Worm (Caenorhabditis elegans) whole organism, L4 larva: Measurements from ENCODE around the gene lin-26.
A peak's percentile ranks its signal among the peaks of the same experiment; 100 is the strongest.

Source experiments
- F10B5.3 ChIP-seq: sonication (generic microtip); optimal IDR thresholded peaks from 2 replicates; lab custom pipeline; 2016; ENCODE audit warnings: mild to moderate bottlenecking, missing genetic modification characterization, missing compliant biosample characterization
- F26F4.8 ChIP-seq: fragments of 200-800 bp; sonication (Bioruptor generic); conservative IDR thresholded peaks from 2 replicates; pipeline ENCODE4 v1.3.6; 2022; ENCODE audit warnings: missing genetic modification characterization, missing compliant biosample characterization
- R02D3.7 ChIP-seq: fragments of 150-350 bp; sonication (generic microtip); optimal IDR thresholded peaks from 3 replicates; lab custom pipeline; 2014; ENCODE audit warnings: missing biosample characterization, missing genetic modification characterization
- Y105C5A.15 ChIP-seq: fragments of 200-800 bp; sonication (Bioruptor generic); IDR thresholded peaks from 2 replicates; pipeline ENCODE4 v1.3.6; 2022; ENCODE audit warnings: missing genetic modification characterization, missing compliant biosample characterization
- Y75B8A.6 ChIP-seq: fragments of 200-800 bp; sonication (Bioruptor generic); IDR thresholded peaks from 2 replicates; pipeline ENCODE4 v1.3.6; 2022; ENCODE audit warnings: missing genetic modification reagents, missing genetic modification characterization, missing compliant biosample characterization
- ZK337.2 ChIP-seq: fragments of 200-800 bp; sonication (Bioruptor generic); IDR thresholded peaks from 2 replicates; pipeline ENCODE4 v1.3.6; 2022; ENCODE audit warnings: missing genetic modification reagents, missing genetic modification characterization, missing compliant biosample characterization
- aha-1 ChIP-seq: fragments of 150-350 bp; peaks from one replicate; lab custom pipeline; 2014; ENCODE audit warnings: missing biosample characterization, missing genetic modification characterization
- arid-1 ChIP-seq: fragments of 200-800 bp; sonication (Bioruptor generic); conservative IDR thresholded peaks from 2 replicates; pipeline ENCODE4 v1.3.6; 2022; ENCODE audit warnings: missing genetic modification reagents, missing genetic modification characterization, missing compliant biosample characterization
- ceh-62 ChIP-seq: sonication (generic microtip); optimal IDR thresholded peaks from 2 replicates; lab custom pipeline; 2017; ENCODE audit warnings: missing biosample characterization, missing genetic modification characterization
- daf-16 ChIP-seq, 3 experiments: sonication (generic microtip); optimal IDR thresholded peaks; 2 replicates each; lab custom pipeline; 2016 to 2017; ENCODE audit warnings: missing genetic modification characterization in 3 of 3, missing genetic modification reagents in 3 of 3, mild to moderate bottlenecking in 2 of 3, missing compliant biosample characterization in 2 of 3, missing biosample characterization in 1 of 3, moderate library complexity in 1 of 3
- dmd-8 ChIP-seq: fragments of 200-800 bp; sonication (Bioruptor generic); IDR thresholded peaks from 2 replicates; pipeline ENCODE4 v1.3.6; 2022; ENCODE audit warnings: missing genetic modification characterization, missing compliant biosample characterization
- dmd-9 ChIP-seq: fragments of 200-800 bp; sonication (Bioruptor generic); IDR thresholded peaks from 2 replicates; pipeline ENCODE4 v1.3.6; 2022; ENCODE audit warnings: missing genetic modification reagents, missing genetic modification characterization, missing compliant biosample characterization
- dpl-1 ChIP-seq: fragments of 150-350 bp; optimal IDR thresholded peaks from 2 replicates; lab custom pipeline; 2014; ENCODE audit warnings: missing biosample characterization, missing genetic modification reagents, missing genetic modification characterization
- duxl-1 ChIP-seq: sonication (generic microtip); optimal IDR thresholded peaks from 2 replicates; lab custom pipeline; 2016; ENCODE audit warnings: mild to moderate bottlenecking, missing genetic modification characterization, moderate library complexity, missing compliant biosample characterization; ENCODE audit not compliant: poor library complexity
- dve-1 ChIP-seq: sonication (generic microtip); optimal IDR thresholded peaks from 2 replicates; lab custom pipeline; 2017; ENCODE audit warnings: antibody characterized with exemption, mild to moderate bottlenecking, missing genetic modification characterization, missing compliant biosample characterization; ENCODE audit not compliant: insufficient read depth
- egl-27 ChIP-seq: sonication (generic microtip); optimal IDR thresholded peaks from 3 replicates; lab custom pipeline; 2017; ENCODE audit warnings: missing biosample characterization, missing genetic modification reagents, missing genetic modification characterization
- egl-43 ChIP-seq: fragments of 200-800 bp; sonication (Bioruptor generic); IDR thresholded peaks from 2 replicates; pipeline ENCODE4 v1.3.6; 2022; ENCODE audit warnings: missing genetic modification reagents, missing genetic modification characterization, missing compliant biosample characterization
- fkh-10 ChIP-seq: fragments of 150-350 bp; optimal IDR thresholded peaks from 2 replicates; lab custom pipeline; 2014; ENCODE audit warnings: missing biosample characterization, missing genetic modification reagents, missing genetic modification characterization
- fos-1 ChIP-seq: fragments of 150-350 bp; optimal IDR thresholded peaks from 2 replicates; lab custom pipeline; 2014; ENCODE audit warnings: missing biosample characterization, missing genetic modification characterization
- hlh-11 ChIP-seq: fragments of 200-800 bp; sonication (Bioruptor generic); optimal IDR thresholded peaks from 2 replicates; lab custom pipeline; 2018; ENCODE audit warnings: mild to moderate bottlenecking, missing genetic modification characterization, missing compliant biosample characterization
- hlh-30 ChIP-seq: sonication (generic microtip); optimal IDR thresholded peaks from 2 replicates; lab custom pipeline; 2017; ENCODE audit warnings: antibody characterized with exemption, mild to moderate bottlenecking, missing genetic modification characterization, missing compliant biosample characterization; ENCODE audit not compliant: insufficient read depth
- hmg-1.1 ChIP-seq: fragments of 200-800 bp; sonication (Bioruptor generic); IDR thresholded peaks from 2 replicates; pipeline ENCODE4 v1.3.6; 2022; ENCODE audit warnings: missing genetic modification reagents, missing genetic modification characterization, missing compliant biosample characterization
- lim-7 ChIP-seq: fragments of 200-800 bp; sonication (Bioruptor generic); IDR thresholded peaks from 2 replicates; pipeline ENCODE4 v1.3.6; 2022; ENCODE audit warnings: missing genetic modification characterization, missing compliant biosample characterization
- lin-1 ChIP-seq: fragments of 200-800 bp; sonication (Bioruptor generic); IDR thresholded peaks from 2 replicates; pipeline ENCODE4 v1.3.6; 2022; ENCODE audit warnings: missing genetic modification reagents, missing genetic modification characterization, missing compliant biosample characterization
- lin-15B ChIP-seq: fragments of 150-350 bp; sonication (generic microtip); optimal IDR thresholded peaks from 3 replicates; lab custom pipeline; 2014; ENCODE audit warnings: missing biosample characterization, missing genetic modification characterization
- lin-38 ChIP-seq: fragments of 200-800 bp; sonication (Bioruptor generic); IDR thresholded peaks from 2 replicates; pipeline ENCODE4 v1.3.6; 2022; ENCODE audit warnings: missing genetic modification reagents, missing genetic modification characterization, missing compliant biosample characterization
- lin-39 ChIP-seq: fragments of 150-350 bp; optimal IDR thresholded peaks from 2 replicates; lab custom pipeline; 2014; ENCODE audit warnings: missing biosample characterization, missing genetic modification reagents, missing genetic modification characterization
- mep-1 ChIP-seq: fragments of 150-350 bp; sonication (generic microtip); optimal IDR thresholded peaks from 3 replicates; lab custom pipeline; 2014; ENCODE audit warnings: missing biosample characterization, missing genetic modification characterization
- mes-2 ChIP-seq: sonication (generic microtip); optimal IDR thresholded peaks from 2 replicates; lab custom pipeline; 2016; ENCODE audit warnings: missing genotype, mild to moderate bottlenecking, missing genetic modification characterization, missing compliant biosample characterization; ENCODE audit not compliant: poor library complexity, severe bottlenecking
- mxl-3 ChIP-seq: fragments of 200-800 bp; sonication (Bioruptor generic); optimal IDR thresholded peaks from 2 replicates; lab custom pipeline; 2018; ENCODE audit warnings: mild to moderate bottlenecking, missing genetic modification characterization, missing compliant biosample characterization
- nhr-102 ChIP-seq: sonication (generic microtip); optimal IDR thresholded peaks from 2 replicates; lab custom pipeline; 2016; ENCODE audit warnings: mild to moderate bottlenecking, missing genetic modification characterization, moderate library complexity, missing compliant biosample characterization
- nhr-11 ChIP-seq: fragments of 150-350 bp; optimal IDR thresholded peaks from 2 replicates; lab custom pipeline; 2014; ENCODE audit warnings: missing biosample characterization, missing genetic modification characterization
- nhr-111 ChIP-seq: fragments of 200-800 bp; sonication (Bioruptor generic); optimal IDR thresholded peaks from 2 replicates; lab custom pipeline; 2018; ENCODE audit warnings: mild to moderate bottlenecking, missing genetic modification characterization, missing compliant biosample characterization
- nhr-25 ChIP-seq: sonication (generic microtip); optimal IDR thresholded peaks from 2 replicates; lab custom pipeline; 2017; ENCODE audit warnings: missing genetic modification characterization, mild to moderate bottlenecking, missing compliant biosample characterization, antibody characterized with exemption, moderate library complexity, borderline replicate concordance; ENCODE audit not compliant: insufficient read depth
- nhr-41 ChIP-seq: fragments of 200-800 bp; sonication (Bioruptor generic); IDR thresholded peaks from 2 replicates; pipeline ENCODE4 v1.3.6; 2022; ENCODE audit warnings: missing genetic modification reagents, missing genetic modification characterization, missing compliant biosample characterization
- nhr-6 ChIP-seq: fragments of 150-350 bp; optimal IDR thresholded peaks from 2 replicates; lab custom pipeline; 2014; ENCODE audit warnings: missing biosample characterization, missing genetic modification characterization
- saeg-2 ChIP-seq: fragments of 200-800 bp; sonication (Bioruptor generic); IDR thresholded peaks from 2 replicates; pipeline ENCODE4 v1.3.6; 2022; ENCODE audit warnings: missing genetic modification reagents, missing genetic modification characterization, missing compliant biosample characterization
- snpc-1.2 ChIP-seq: fragments of 200-800 bp; sonication (Bioruptor generic); IDR thresholded peaks from 2 replicates; pipeline ENCODE4 v1.3.6; 2022; ENCODE audit warnings: missing genetic modification reagents, missing genetic modification characterization, missing compliant biosample characterization
- unc-62 ChIP-seq, 3 experiments: fragments of 150-350 bp in 1 of 3; sonication (generic microtip); optimal IDR thresholded peaks in 2 of 3; peaks in 1 of 3; 1 replicate in 1 of 3; 2 replicates in 2 of 3; lab custom pipeline; 2014 to 2017; ENCODE audit warnings: missing biosample characterization in 3 of 3, missing genetic modification characterization in 3 of 3, missing genetic modification reagents in 3 of 3, missing genotype in 1 of 3
- vab-7 ChIP-seq: fragments of 200-800 bp; sonication (Bioruptor generic); IDR thresholded peaks from 2 replicates; pipeline ENCODE4 v1.3.6; 2022; ENCODE audit warnings: missing genetic modification reagents, missing genetic modification characterization, missing compliant biosample characterization
- zfp-2 ChIP-seq: sonication (generic microtip); optimal IDR thresholded peaks from 2 replicates; lab custom pipeline; 2016; ENCODE audit warnings: mild to moderate bottlenecking, missing genetic modification characterization, missing compliant biosample characterization
- zfp-3 ChIP-seq: fragments of 200-800 bp; sonication (Bioruptor generic); conservative IDR thresholded peaks from 2 replicates; pipeline ENCODE4 v1.3.6; 2022; ENCODE audit warnings: missing genetic modification reagents, missing genetic modification characterization, missing compliant biosample characterization
- zip-11 ChIP-seq: fragments of 200-800 bp; sonication (Bioruptor generic); IDR thresholded peaks from 2 replicates; pipeline ENCODE4 v1.3.6; 2022; ENCODE audit warnings: missing genetic modification characterization, missing compliant biosample characterization

Gene lin-26

DNA sequence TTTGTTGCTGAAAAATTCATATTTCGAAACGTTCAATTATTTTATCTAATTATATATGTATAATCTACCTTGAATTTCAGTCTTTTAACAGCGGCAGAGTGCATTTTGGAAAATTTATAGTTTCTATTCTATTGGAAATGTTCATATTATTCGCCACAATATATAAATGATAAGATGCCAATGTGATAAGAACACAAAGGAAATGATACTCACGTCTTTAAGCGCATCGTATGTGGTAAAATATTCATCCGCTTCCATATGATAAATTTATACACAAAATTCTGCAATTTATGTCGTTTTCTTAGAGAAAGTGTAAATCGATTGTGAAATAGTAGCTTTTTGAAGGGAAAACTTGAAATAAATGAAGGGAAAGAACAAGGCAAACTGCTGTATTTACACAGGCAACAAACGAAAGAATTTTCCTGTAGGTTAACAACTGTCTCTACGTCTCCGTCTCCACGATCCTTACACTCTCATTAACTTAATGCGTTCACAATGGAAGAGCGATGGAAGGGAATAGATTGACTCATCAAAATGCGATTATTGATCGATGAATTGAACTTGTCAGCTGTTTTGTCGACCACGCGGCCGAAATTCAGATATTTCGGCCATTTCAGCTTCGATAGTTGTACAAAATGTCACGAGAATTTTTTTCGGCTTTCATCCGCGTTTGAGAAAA, 19.9 kb upstream of the lin-26 start, which contains the start of gene alfa-1 (continued):
- TF ChIP-seq ZK337.2 (GFP tag; lab: Robert Waterston, UW) (no peak), daf-16 (GFP tag; optimal IDR thresholded peaks at IDR 0.05; lab: Kevin White, UChicago) (no peak), daf-16 (tag; optimal IDR thresholded peaks at IDR 0.05; lab: Kevin White, UChicago) (peak; percentile 28), saeg-2 (GFP tag; lab: Robert Waterston, UW) (no peak), egl-43 (GFP tag; lab: Robert Waterston, UW) (no peak)

DNA sequence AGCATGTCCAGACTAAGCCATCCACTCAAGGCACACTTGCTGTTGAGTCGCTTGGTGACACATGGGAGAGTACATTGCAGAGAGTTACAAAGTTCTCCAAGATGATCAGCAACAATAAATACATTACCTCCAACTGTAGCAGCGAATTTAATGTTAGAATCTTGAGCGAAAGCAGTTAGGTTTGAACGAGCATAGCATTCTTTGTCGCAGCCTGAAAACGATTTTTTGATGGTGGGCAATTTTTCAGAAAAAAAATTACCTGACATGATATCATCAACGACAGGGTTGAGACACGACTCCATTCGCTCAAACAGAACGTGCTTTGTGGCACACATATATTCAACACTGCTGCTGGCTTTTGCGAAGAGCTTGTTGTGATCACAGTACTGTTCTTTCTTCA, 19.0 kb upstream of the lin-26 start:
- TF ChIP-seq lin-1 (GFP tag; lab: Robert Waterston, UW) (no peak), vab-7 (GFP tag; lab: Robert Waterston, UW) (no peak), zip-11 (GFP tag; lab: Robert Waterston, UW) (no peak), F26F4.8 (GFP tag; lab: Robert Waterston, UW) (no peak), dve-1 (tag; lab: Kevin White, UChicago) (no peak), dmd-8 (no peak), ZK337.2 (GFP tag; lab: Robert Waterston, UW) (no peak), aha-1 (tag; lab: Kevin White, UChicago) (peak; percentile 60)
- TF ChIP-seq, all 104 proteins: peak for 1

DNA sequence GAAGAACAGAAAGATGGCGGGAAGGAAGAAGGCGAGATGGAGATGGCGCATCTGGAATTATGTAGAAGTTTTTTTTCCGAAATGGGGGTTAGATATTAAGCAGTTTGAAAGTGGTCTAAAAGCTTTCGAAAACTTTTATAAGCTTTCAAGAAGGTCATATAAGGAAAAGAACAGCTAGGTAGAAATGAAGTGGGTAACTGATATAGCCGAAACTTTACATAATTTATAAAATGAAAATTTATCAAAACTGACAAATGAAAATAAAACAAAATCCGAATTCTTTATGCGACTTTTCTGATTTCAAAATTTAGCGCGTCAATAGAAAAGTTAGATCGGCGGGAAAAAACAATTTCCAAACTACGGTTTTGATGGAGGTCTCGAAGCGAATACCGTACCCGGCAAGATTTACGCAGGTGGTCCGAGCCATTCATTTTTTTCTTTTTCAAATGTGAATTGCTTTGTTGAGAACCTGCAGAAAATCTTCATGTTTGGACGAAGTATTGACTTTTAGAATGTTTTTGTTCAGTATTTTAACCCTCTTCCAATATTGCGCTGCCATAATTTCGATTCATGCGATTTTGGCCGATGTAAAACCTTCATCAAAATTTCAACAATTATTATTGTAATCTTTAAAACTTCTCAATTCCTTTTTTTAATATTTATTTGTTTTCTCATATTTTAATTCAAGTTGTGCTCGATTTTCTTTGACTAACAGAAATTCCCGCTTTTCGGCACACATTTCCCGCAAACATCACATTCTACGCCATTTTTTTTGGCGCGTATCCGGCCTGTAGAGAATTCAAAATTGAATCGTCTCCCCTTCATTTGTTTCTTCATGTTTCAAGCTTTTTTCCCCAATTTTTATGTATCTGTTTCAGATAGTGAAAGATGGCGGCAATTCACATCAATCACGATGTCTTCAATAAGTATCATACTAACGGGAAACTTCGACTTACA, 18.0 kb upstream of the lin-26 start, which contains the start of the genes F18A1.7 and rpa-1:
TSS of gene F18A1.7 (minus strand) at position 51 of the 957 bp plus-strand sequence.
TSS of gene rpa-1 (plus strand) at position 879 of the 957 bp plus-strand sequence.
- no peak for TF ChIP-seq mep-1 (tag; lab: Kevin White, UChicago)
- no peak for TF ChIP-seq nhr-102 (tag; lab: Kevin White, UChicago)
- TF ChIP-seq lin-38 (GFP tag; lab: Robert Waterston, UW): peak; percentile 68
- TF ChIP-seq nhr-6 (tag; lab: Kevin White, UChicago): no peak
- no peak for TF ChIP-seq nhr-25 (tag; lab: Kevin White, UChicago)
- TF ChIP-seq mes-2 (tag; lab: Kevin White, UChicago): peak; percentile 55
- no peak for TF ChIP-seq fos-1
- TF ChIP-seq nhr-41: no peak
- no peak for TF ChIP-seq dmd-9 (GFP tag; lab: Robert Waterston, UW)
- no peak for TF ChIP-seq hmg-1.1
- no peak for TF ChIP-seq hlh-11
- no peak for TF ChIP-seq arid-1
- TF ChIP-seq lin-39 (tag; lab: Kevin White, UChicago): no peak
- TF ChIP-seq ceh-62 (tag; lab: Kevin White, UChicago): no peak
- TF ChIP-seq Y75B8A.6 (GFP tag; lab: Robert Waterston, UW): no peak
- no peak for TF ChIP-seq Y105C5A.15 (GFP tag; lab: Robert Waterston, UW)
- TF ChIP-seq nhr-11 (tag; lab: Kevin White, UChicago): no peak
- peak; percentile 58 for TF ChIP-seq R02D3.7 (tag; lab: Kevin White, UChicago)
- no peak for TF ChIP-seq duxl-1
- TF ChIP-seq nhr-111 (GFP tag; lab: Kevin White, UChicago): no peak
- TF ChIP-seq lim-7 (GFP tag; lab: Robert Waterston, UW): no peak
- no peak for TF ChIP-seq lin-15B (tag; lab: Kevin White, UChicago)
- TF ChIP-seq mxl-3: no peak
- TF ChIP-seq hlh-30: peak; percentile 13
- no peak for TF ChIP-seq unc-62 (GFP tag; optimal IDR thresholded peaks at IDR 0.05 in 1 of 2; lab: Kevin White, UChicago)
- no peak for TF ChIP-seq unc-62 (tag; optimal IDR thresholded peaks at IDR 0.05; lab: Kevin White, UChicago)
- TF ChIP-seq snpc-1.2 (GFP tag; lab: Robert Waterston, UW): no peak
- TF ChIP-seq F10B5.3: no peak
- no peak for TF ChIP-seq zfp-3 (GFP tag; lab: Robert Waterston, UW)
- peak; percentile 73 for TF ChIP-seq dpl-1 (GFP tag; lab: Kevin White, UChicago)
- no peak for TF ChIP-seq egl-27 (tag; lab: Kevin White, UChicago)
- no peak for TF ChIP-seq fkh-10
- no peak for TF ChIP-seq zfp-2 (tag; lab: Kevin White, UChicago)
